Fruit fly (Drosophila melanogaster): Measurements from ENCODE around the gene Cp15.

- peak; percentile 76 for TF ChIP-seq CG1620 (GFP tag; optimal IDR thresholded peaks at IDR 0.05)
- peak; percentile 78 for TF ChIP-seq cic (GFP tag; optimal IDR thresholded peaks at IDR 0.05)
- no peak for TF ChIP-seq cnc (optimal IDR thresholded peaks at IDR 0.05)
- TF ChIP-seq ovo (GFP tag; optimal IDR thresholded peaks at IDR 0.05), result peak; percentile 87
- peak; percentile 77 for TF ChIP-seq CG7045 (GFP tag; optimal IDR thresholded peaks at IDR 0.05)
- TF ChIP-seq CG14711 (tag; optimal IDR thresholded peaks at IDR 0.05), result peak; percentile 67
- TF ChIP-seq toe (GFP tag; optimal IDR thresholded peaks at IDR 0.05), result peak; percentile 38
- TF ChIP-seq CG11617 (GFP tag; optimal IDR thresholded peaks at IDR 0.05), result peak; percentile 79
- peak; percentile 80 for TF ChIP-seq CG12768 (GFP tag; optimal IDR thresholded peaks at IDR 0.05)
Measured at dm6 chr3L:8702448-8702847, 25.8 kb upstream of the Cp15 start.
